Worm (Caenorhabditis elegans) whole organism, young adult: ENCODE data around the gene F44E2.6.

Experiments
- B0035.1 ChIP-seq: sonication (generic microtip); optimal IDR thresholded peaks from 2 replicates; lab custom pipeline; 2016; ENCODE audit warnings: missing genetic modification characterization, mild to moderate bottlenecking, missing compliant biosample characterization, missing genotype, missing genetic modification reagents
- nhr-179 ChIP-seq: sonication (generic microtip); optimal IDR thresholded peaks from 2 replicates; lab custom pipeline; 2016; ENCODE audit warnings: mild to moderate bottlenecking, missing genetic modification characterization, missing compliant biosample characterization
- unc-130 ChIP-seq: sonication (generic microtip); optimal IDR thresholded peaks from 2 replicates; lab custom pipeline; 2016; ENCODE audit warnings: missing genetic modification reagents, missing genetic modification characterization, missing compliant biosample characterization
- ztf-26 ChIP-seq: sonication (generic microtip); optimal IDR thresholded peaks from 2 replicates; lab custom pipeline; 2017; ENCODE audit warnings: missing genetic modification characterization, missing compliant biosample characterization

DNA sequence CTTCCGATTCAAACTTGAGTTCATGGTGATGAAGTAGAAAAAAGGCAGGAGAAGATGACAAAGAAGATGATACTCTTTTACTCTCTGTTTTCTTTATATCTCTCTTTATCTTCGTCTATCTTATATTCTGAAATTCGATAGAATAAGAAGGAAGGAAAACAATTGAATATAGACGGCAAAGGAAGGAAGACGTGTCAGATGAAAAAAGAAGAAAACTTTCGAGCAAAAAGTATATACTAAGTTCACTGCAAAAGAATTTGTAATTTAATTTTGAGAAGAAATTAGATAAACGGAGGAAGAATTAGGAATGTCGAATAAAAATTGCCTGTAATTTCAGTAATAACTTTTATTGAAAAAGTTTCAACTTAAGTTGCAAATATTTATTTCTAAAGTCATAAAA, 32.0 kb upstream of the F44E2.6 start, which contains the start of gene K01F9.2:
- TF ChIP-seq nhr-179 (tag; lab: Kevin White, UChicago) (no peak), ztf-26 (no peak), unc-130 (no peak), B0035.1 (no peak)
